Fruit fly (Drosophila melanogaster): Measurements from ENCODE around the gene CG3505.

CG3505 gene

dm6 chr3R:14624088-14624619 is 33.1 kb upstream of the CG3505 start (continued):
- TF ChIP-seq HLH106 (tag; optimal IDR thresholded peaks at IDR 0.05) (peak; percentile 64), CrebA (GFP tag; optimal IDR thresholded peaks at IDR 0.05; ENCODE audit: borderline replicate concordance) (no peak), Hnf4 (GFP tag; optimal IDR thresholded peaks at IDR 0.05) (peak; percentile 57), woc (GFP tag; optimal IDR thresholded peaks at IDR 0.05) (peak; percentile 69)

- TF ChIP-seq Hr78 (GFP tag; optimal IDR thresholded peaks at IDR 0.05) (no peak), rgr (GFP tag; optimal IDR thresholded peaks at IDR 0.05) (no peak), foxo (GFP tag; optimal IDR thresholded peaks at IDR 0.05) (peak in 1 of 2 experiments; percentile 0), dmrt93B (GFP tag; optimal IDR thresholded peaks at IDR 0.05) (no peak), Abd-B (GFP tag; optimal IDR thresholded peaks at IDR 0.05) (no peak), ey (GFP tag; optimal IDR thresholded peaks at IDR 0.05) (no peak), sage (GFP tag; optimal IDR thresholded peaks at IDR 0.05) (no peak), Hnf4 (GFP tag; optimal IDR thresholded peaks at IDR 0.05) (no peak), brk (GFP tag; optimal IDR thresholded peaks at IDR 0.05) (peak; percentile 26), sv (GFP tag; optimal IDR thresholded peaks at IDR 0.05) (no peak), fru (GFP tag; optimal IDR thresholded peaks at IDR 0.05) (peak; percentile 31), Dif (GFP tag; optimal IDR thresholded peaks at IDR 0.05; ENCODE audit: partially characterized antibody) (no peak)
Observed at dm6 chr3R:14624671-14625070, 32.6 kb upstream of the CG3505 start.

- TF ChIP-seq Rel (GFP tag; optimal IDR thresholded peaks at IDR 0.05) (no peak), Rel (tag; optimal IDR thresholded peaks at IDR 0.05) (peak; percentile 34), foxo (GFP tag; optimal IDR thresholded peaks at IDR 0.05) (peak in 1 of 2 experiments; percentile 39), ey (GFP tag; optimal IDR thresholded peaks at IDR 0.05) (no peak), HLH106 (tag; optimal IDR thresholded peaks at IDR 0.05) (peak; percentile 18), woc (GFP tag; optimal IDR thresholded peaks at IDR 0.05) (peak; percentile 3), jim (GFP tag; optimal IDR thresholded peaks at IDR 0.05) (no peak), Dif (GFP tag; optimal IDR thresholded peaks at IDR 0.05; ENCODE audit: partially characterized antibody) (no peak), Sp1 (GFP tag; optimal IDR thresholded peaks at IDR 0.05) (peak; percentile 44), br (GFP tag; optimal IDR thresholded peaks at IDR 0.05) (no peak), Hr83 (GFP tag; optimal IDR thresholded peaks at IDR 0.05; ENCODE audit: poor library complexity, severe bottlenecking) (peak; percentile 28), rgr (GFP tag; optimal IDR thresholded peaks at IDR 0.05) (peak; percentile 59), OdsH (GFP tag; optimal IDR thresholded peaks at IDR 0.05) (peak; percentile 9), Hnf4 (GFP tag; optimal IDR thresholded peaks at IDR 0.05) (no peak), Jra (GFP tag; optimal IDR thresholded peaks at IDR 0.05) (peak; percentile 35), h (GFP tag; optimal IDR thresholded peaks at IDR 0.05) (peak; percentile 60), Abd-B (GFP tag; optimal IDR thresholded peaks at IDR 0.05) (no peak)
Observed at dm6 chr3R:14625215-14626156, 31.8 kb upstream of the CG3505 start, which contains the start of the genes put and His4r. put (minus strand) TSS chr3R:14625703. His4r (plus strand) TSS chr3R:14625755.

- TF ChIP-seq OdsH (GFP tag; optimal IDR thresholded peaks at IDR 0.05) (no peak), Rel (GFP tag; optimal IDR thresholded peaks at IDR 0.05) (no peak), Rel (tag; optimal IDR thresholded peaks at IDR 0.05) (peak; percentile 56)
Observed at dm6 chr3R:14626781-14627180, 30.5 kb upstream of the CG3505 start.

- TF ChIP-seq Vsx2 (GFP tag; optimal IDR thresholded peaks at IDR 0.05; ENCODE audit: partially characterized antibody) (peak; percentile 41), Abd-B (GFP tag; optimal IDR thresholded peaks at IDR 0.05) (no peak)
Observed at dm6 chr3R:14630119-14630623, 27.1 kb upstream of the CG3505 start, which contains the start of gene Cad88C. Cad88C (plus strand) TSS chr3R:14630478.

- TF ChIP-seq psq (GFP tag; optimal IDR thresholded peaks at IDR 0.05) (no peak), Hr78 (GFP tag; optimal IDR thresholded peaks at IDR 0.05) (no peak)
Observed at dm6 chr3R:14631911-14632310, 25.3 kb upstream of the CG3505 start.

All from whole organism, wandering third instar larva.